Fruit fly (Drosophila melanogaster): ENCODE results near the gene CG12093.

The CG12093 gene

DNA sequence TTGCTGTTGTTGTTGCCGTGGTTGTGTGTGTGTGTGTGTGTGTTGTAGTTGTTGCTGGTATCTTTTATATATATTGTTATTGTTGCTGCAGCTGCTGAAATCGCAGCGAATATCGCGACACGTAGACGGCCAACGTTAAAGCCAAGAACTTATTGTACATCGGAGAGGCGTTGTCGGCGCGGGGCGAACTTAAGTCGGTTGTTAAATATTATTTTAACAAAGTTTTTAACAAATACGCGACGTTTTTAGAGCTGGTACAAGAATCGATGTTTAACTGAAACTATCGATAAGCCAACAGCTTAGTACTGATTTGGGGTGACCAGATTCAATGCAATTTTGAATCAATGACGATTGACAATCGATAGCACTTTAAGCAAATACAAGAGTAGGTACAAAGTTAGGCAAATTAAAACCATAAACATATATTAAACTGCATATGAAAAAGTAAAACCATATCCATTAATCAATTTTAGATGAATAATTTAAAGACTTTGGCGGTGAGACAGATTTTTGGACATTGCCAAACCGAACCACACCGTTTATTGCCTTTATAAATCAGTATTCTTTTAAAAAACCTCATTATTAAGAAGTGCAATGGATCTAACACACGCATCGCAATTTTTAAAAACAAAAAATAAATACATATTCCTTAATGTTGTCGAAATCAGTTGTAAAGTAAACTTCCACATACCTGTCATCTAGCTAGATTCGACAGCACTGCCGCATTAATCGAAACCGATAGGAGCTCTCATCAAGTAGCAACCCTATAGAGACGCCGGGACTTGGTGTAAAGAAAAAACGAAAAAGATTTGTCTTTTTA is 7.3 kb downstream of the CG12093 start, which contains the start of the genes Mrtf and Non2 (continued):
- TF ChIP-seq zfh1 (GFP tag; IDR thresholded peaks at IDR 0.05), result peak; percentile 43; the same call in 2 of the 3 replicates
- no peak for TF ChIP-seq CG10431 (GFP tag; optimal IDR thresholded peaks at IDR 0.05)
- TF ChIP-seq nmo (GFP tag; optimal IDR thresholded peaks at IDR 0.05), result peak; percentile 72
- peak; percentile 18; the same call in 1 of the 2 replicates for TF ChIP-seq CG32772 (GFP tag; IDR thresholded peaks at IDR 0.05)
- no peak for TF ChIP-seq gsb-n (tag; optimal IDR thresholded peaks at IDR 0.05)
- TF ChIP-seq CG1647 (GFP tag; optimal IDR thresholded peaks at IDR 0.05), result no peak
- TF ChIP-seq CG14667 (GFP tag; IDR thresholded peaks at IDR 0.05), result no peak
- no peak for TF ChIP-seq Awh (GFP tag; IDR thresholded peaks at IDR 0.05)
- no peak for TF ChIP-seq CG9876 (GFP tag; optimal IDR thresholded peaks at IDR 0.05)
- TF ChIP-seq ERR (GFP tag; optimal IDR thresholded peaks at IDR 0.05), result no peak
- no peak for TF ChIP-seq ac (GFP tag; optimal IDR thresholded peaks at IDR 0.05)
- TF ChIP-seq Bgb (GFP tag; IDR thresholded peaks at IDR 0.05; ENCODE audit: partially characterized antibody), result peak; percentile 84
- TF ChIP-seq tap (tag; optimal IDR thresholded peaks at IDR 0.05), result no peak
- no peak for TF ChIP-seq br (optimal IDR thresholded peaks at IDR 0.05)
- no peak for TF ChIP-seq CG3726 (GFP tag; IDR thresholded peaks at IDR 0.05)
- peak; percentile 20 for TF ChIP-seq schlank (tag; optimal IDR thresholded peaks at IDR 0.05)
- TF ChIP-seq CG2712 (tag; optimal IDR thresholded peaks at IDR 0.05), result peak; percentile 73
- TF ChIP-seq CG10654 (GFP tag; optimal IDR thresholded peaks at IDR 0.05), result peak; percentile 47
- TF ChIP-seq Rx (GFP tag; IDR thresholded peaks at IDR 0.05), result no peak
- peak; percentile 80 for TF ChIP-seq lilli (GFP tag; optimal IDR thresholded peaks at IDR 0.05)
- TF ChIP-seq HmgZ (tag; optimal IDR thresholded peaks at IDR 0.05), result peak; percentile 54
- TF ChIP-seq D (optimal IDR thresholded peaks at IDR 0.05), result no peak
- TF ChIP-seq D (GFP tag; optimal IDR thresholded peaks at IDR 0.05), result peak; percentile 26

DNA sequence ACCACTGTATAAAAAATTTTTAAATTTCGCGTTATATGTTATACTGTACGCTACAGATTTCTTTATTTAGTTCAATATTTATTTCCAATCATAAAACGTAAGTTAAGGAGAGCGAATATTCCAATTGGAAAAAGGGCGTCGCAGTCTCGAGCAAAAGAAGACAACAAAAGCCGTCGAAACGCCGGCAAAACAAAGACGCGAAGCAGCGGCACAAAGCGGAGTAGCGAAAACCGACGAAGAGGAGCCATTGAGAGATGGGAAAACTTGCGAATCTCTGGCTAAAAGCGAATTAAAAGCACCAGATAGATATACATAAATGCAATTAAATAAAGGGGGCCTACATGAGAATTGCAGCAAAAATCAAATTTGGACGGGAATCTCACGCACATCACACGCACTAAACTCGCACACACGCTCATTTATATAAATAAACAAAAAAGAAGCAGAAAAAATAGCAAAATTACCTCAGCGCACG is 8.0 kb downstream of the CG12093 start:
- TF ChIP-seq grau (tag; optimal IDR thresholded peaks at IDR 0.05) (peak; percentile 44), Pdp1 (GFP tag; optimal IDR thresholded peaks at IDR 0.05) (peak in 1 of 2 experiments; percentile 59), psq (GFP tag; optimal IDR thresholded peaks at IDR 0.05) (peak; percentile 83), rib (GFP tag; IDR thresholded peaks at IDR 0.05) (peak; percentile 44; the same call in 1 of the 2 replicates), Elba2 (GFP tag; optimal IDR thresholded peaks at IDR 0.05) (peak; percentile 57), CG2199 (GFP tag; IDR thresholded peaks at IDR 0.05) (no peak), Hr78 (GFP tag; optimal IDR thresholded peaks at IDR 0.05) (no peak), insv (GFP tag; optimal IDR thresholded peaks at IDR 0.05) (peak in 1 of 2 experiments; percentile 87), CG1602 (GFP tag; optimal IDR thresholded peaks at IDR 0.05) (no peak), CG17385 (GFP tag; optimal IDR thresholded peaks at IDR 0.05) (peak; percentile 81), ci (GFP tag; IDR thresholded peaks at IDR 0.05) (0 out of 3 replicates have a peak, but pooled peaks have one; percentile 15), Drgx (GFP tag; IDR thresholded peaks at IDR 0.05) (0 out of 2 replicates have a peak, but pooled peaks have one; percentile 4)

DNA sequence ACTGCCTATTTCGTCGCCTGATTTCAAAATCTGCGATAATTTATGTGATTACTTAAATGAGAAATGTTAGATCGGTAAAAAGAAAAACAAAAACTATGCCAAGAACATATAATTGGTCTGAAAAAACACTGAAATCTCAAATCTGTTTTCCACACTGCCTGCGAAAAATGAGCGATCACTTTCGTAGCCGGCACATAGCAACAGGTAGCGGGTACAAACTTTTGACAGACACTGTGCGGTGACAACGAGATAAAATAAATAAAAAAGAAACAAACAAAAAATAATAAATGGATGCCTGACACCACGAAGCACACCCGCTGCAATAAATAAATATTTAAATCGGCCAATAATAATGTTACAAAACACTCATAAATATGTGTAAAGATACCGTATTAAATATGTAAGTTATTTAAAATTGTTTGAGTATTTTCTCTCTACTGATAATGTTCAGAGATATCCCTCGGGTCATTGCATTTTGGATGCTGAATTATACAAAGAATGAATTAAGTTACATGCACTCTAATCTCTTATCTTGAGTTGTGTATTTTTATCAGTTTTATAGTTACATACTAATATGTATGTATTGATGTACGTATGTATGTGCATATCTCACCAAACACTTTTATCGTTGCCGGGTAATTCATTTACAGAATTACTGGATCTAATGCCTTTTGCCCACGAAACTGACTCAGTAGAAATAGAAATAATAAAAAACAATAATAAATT is 8.6 kb downstream of the CG12093 start:
- TF ChIP-seq dmrt99B (tag; optimal IDR thresholded peaks at IDR 0.05), result peak; percentile 30
- TF ChIP-seq zen (tag; optimal IDR thresholded peaks at IDR 0.05), result no peak
- TF ChIP-seq CTCF (GFP tag; optimal IDR thresholded peaks at IDR 0.05), result no peak
- TF ChIP-seq sob (GFP tag; IDR thresholded peaks at IDR 0.05), result peak; percentile 46; the same call in 1 of the 2 replicates
- peak; percentile 26; the same call in 1 of the 3 replicates for TF ChIP-seq Aef1 (GFP tag; IDR thresholded peaks at IDR 0.05)
- TF ChIP-seq ken (GFP tag; IDR thresholded peaks at IDR 0.05), result no peak
- TF ChIP-seq sisA (GFP tag; IDR thresholded peaks at IDR 0.05), result 0 out of 2 replicates have a peak, but pooled peaks have one; percentile 20
- peak; percentile 19; the same call in 1 of the 2 replicates for TF ChIP-seq CG4360 (GFP tag; IDR thresholded peaks at IDR 0.05)
- TF ChIP-seq CG11504 (tag; optimal IDR thresholded peaks at IDR 0.05), result peak; percentile 30
- peak; percentile 12 for TF ChIP-seq unpg (GFP tag; optimal IDR thresholded peaks at IDR 0.05)
- no peak for TF ChIP-seq CG4707 (GFP tag; optimal IDR thresholded peaks at IDR 0.05)
- peak; percentile 62; the same call in 2 of the 4 replicates for TF ChIP-seq Gug (GFP tag; IDR thresholded peaks at IDR 0.05)
- peak; percentile 94 for TF ChIP-seq Ets65A (GFP tag)
